Worm (Caenorhabditis elegans) whole organism, L4 larva: ENCODE measurements around the gene nspa-9.
A peak's percentile ranks its signal among the peaks of the same experiment; 100 is the strongest.

Source experiments
- ceh-82 ChIP-seq: sonication (generic microtip); optimal IDR thresholded peaks from 2 replicates; lab custom pipeline; 2017; ENCODE audit warnings: missing biosample characterization, missing genetic modification characterization
- fkh-10 ChIP-seq: fragments of 150-350 bp; optimal IDR thresholded peaks from 2 replicates; lab custom pipeline; 2014; ENCODE audit warnings: missing biosample characterization, missing genetic modification reagents, missing genetic modification characterization
- lin-38 ChIP-seq: fragments of 200-800 bp; sonication (Bioruptor generic); IDR thresholded peaks from 2 replicates; pipeline ENCODE4 v1.3.6; 2022; ENCODE audit warnings: missing genetic modification reagents, missing genetic modification characterization, missing compliant biosample characterization
- lin-39 ChIP-seq: fragments of 150-350 bp; optimal IDR thresholded peaks from 2 replicates; lab custom pipeline; 2014; ENCODE audit warnings: missing biosample characterization, missing genetic modification reagents, missing genetic modification characterization
- nhr-10 ChIP-seq: fragments of 150-350 bp; optimal IDR thresholded peaks from 2 replicates; lab custom pipeline; 2014; ENCODE audit warnings: missing biosample characterization, missing genetic modification characterization
- nhr-77 ChIP-seq: fragments of 150-350 bp; optimal IDR thresholded peaks from 2 replicates; lab custom pipeline; 2014; ENCODE audit warnings: missing biosample characterization, missing genetic modification characterization
- unc-62 ChIP-seq, 3 experiments: fragments of 150-350 bp in 1 of 3; sonication (generic microtip); optimal IDR thresholded peaks in 2 of 3; peaks in 1 of 3; 1 replicate in 1 of 3; 2 replicates in 2 of 3; lab custom pipeline; 2014 to 2017; ENCODE audit warnings: missing biosample characterization in 3 of 3, missing genetic modification characterization in 3 of 3, missing genetic modification reagents in 3 of 3, missing genotype in 1 of 3
- zfp-3 ChIP-seq: fragments of 200-800 bp; sonication (Bioruptor generic); conservative IDR thresholded peaks from 2 replicates; pipeline ENCODE4 v1.3.6; 2022; ENCODE audit warnings: missing genetic modification reagents, missing genetic modification characterization, missing compliant biosample characterization

DNA sequence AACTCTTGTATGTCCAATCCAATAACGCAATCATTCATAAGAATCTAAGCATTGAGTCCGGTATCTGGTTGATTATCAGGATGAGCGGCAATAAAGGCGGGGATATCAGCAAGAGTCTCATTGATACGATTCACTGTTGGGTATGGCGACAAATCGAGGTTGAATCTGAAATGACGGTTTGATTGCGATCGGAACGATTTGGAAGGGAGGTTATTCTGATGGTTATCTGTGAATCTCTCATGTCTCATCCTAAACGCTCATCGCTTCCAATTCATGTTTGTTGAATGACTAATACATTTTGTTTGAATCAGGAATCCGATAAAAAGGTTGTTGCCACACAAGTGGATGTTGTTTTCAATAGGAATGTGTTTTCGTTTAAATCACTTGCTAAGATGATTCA is 12.4 kb upstream of the nspa-9 start:
- TF ChIP-seq fkh-10 (GFP tag; lab: Kevin White, UChicago) (no peak), nhr-77 (tag; lab: Kevin White, UChicago) (no peak), zfp-3 (GFP tag; lab: Robert Waterston, UW) (no peak), lin-39 (tag; lab: Kevin White, UChicago) (no peak), lin-38 (GFP tag; lab: Robert Waterston, UW) (no peak), ceh-82 (tag; lab: Kevin White, UChicago) (no peak), unc-62 (GFP tag; optimal IDR thresholded peaks at IDR 0.05 in 1 of 2; lab: Kevin White, UChicago) (peak in 1 of 2 experiments; percentile 69), unc-62 (tag; optimal IDR thresholded peaks at IDR 0.05; lab: Kevin White, UChicago) (no peak), nhr-10 (no peak)
